Fruit fly (Drosophila melanogaster) whole organism, embryonic: Measurements from ENCODE around the gene janB.

Experiments
- B-H2 ChIP-seq: fragments of 200-800 bp; sonication (Bioruptor generic); optimal IDR thresholded peaks from 2 replicates; lab custom pipeline; 2018; ENCODE audit warnings: missing biosample characterization, mild to moderate bottlenecking, missing genetic modification characterization
- Bdp1 ChIP-seq: fragments of 200-800 bp; sonication (Bioruptor generic); optimal IDR thresholded peaks from 3 replicates; lab custom pipeline; 2016; ENCODE audit warnings: missing biosample characterization, missing genetic modification characterization
- Blimp-1 ChIP-seq: fragments of 200-800 bp; sonication (Bioruptor generic); optimal IDR thresholded peaks from 3 replicates; lab custom pipeline; 2018; ENCODE audit warnings: missing biosample characterization, missing genetic modification characterization, mild to moderate bottlenecking, moderate library complexity, missing genetic modification reagents
- CG11398 ChIP-seq: fragments of 200-800 bp; sonication (Bioruptor generic); optimal IDR thresholded peaks from 2 replicates; lab custom pipeline; 2016; ENCODE audit warnings: missing biosample characterization, missing genetic modification characterization
- CG14860 ChIP-seq: fragments of 200-800 bp; sonication (Bioruptor generic); IDR thresholded peaks from 3 replicates; pipeline ENCODE4 v1.3.6; 2022; ENCODE audit warnings: missing biosample characterization, missing genetic modification characterization; ENCODE audit not compliant: partially characterized antibody
- CG1603 ChIP-seq: fragments of 200-800 bp; sonication (Bioruptor generic); optimal IDR thresholded peaks from 2 replicates; lab custom pipeline; 2019; ENCODE audit warnings: missing biosample characterization, mild to moderate bottlenecking, missing genetic modification characterization, moderate library complexity
- CG16815 ChIP-seq: fragments of 200-800 bp; sonication (Bioruptor generic); optimal IDR thresholded peaks from 3 replicates; lab custom pipeline; 2017; ENCODE audit warnings: missing biosample characterization, mild to moderate bottlenecking, missing genetic modification characterization
- CG30403 ChIP-seq: fragments of 200-800 bp; sonication (Bioruptor generic); optimal IDR thresholded peaks from 3 replicates; lab custom pipeline; 2016; ENCODE audit warnings: missing biosample characterization, missing genetic modification characterization
- CG31224 ChIP-seq: fragments of 200-800 bp; sonication (Bioruptor generic); IDR thresholded peaks from 2 replicates; pipeline ENCODE4 v1.3.6; 2022; ENCODE audit warnings: missing biosample characterization, missing genetic modification characterization
- CG3163 ChIP-seq: fragments of 200-800 bp; sonication (Bioruptor generic); optimal IDR thresholded peaks from 3 replicates; lab custom pipeline; 2016; ENCODE audit warnings: missing biosample characterization, missing genetic modification characterization
- CG32767 ChIP-seq: fragments of 200-800 bp; sonication (Bioruptor generic); IDR thresholded peaks from 2 replicates; pipeline ENCODE4 v1.3.6; 2022; ENCODE audit warnings: missing biosample characterization, missing genetic modification characterization
- CG3281 ChIP-seq: fragments of 200-800 bp; sonication (Bioruptor generic); optimal IDR thresholded peaks from 3 replicates; lab custom pipeline; 2017; ENCODE audit warnings: missing biosample characterization, mild to moderate bottlenecking, missing genetic modification characterization
- CG34224 ChIP-seq: fragments of 200-800 bp; sonication (Bioruptor generic); IDR thresholded peaks from 3 replicates; pipeline ENCODE4 v1.3.6; 2022; ENCODE audit warnings: missing biosample characterization, missing genetic modification characterization; ENCODE audit not compliant: partially characterized antibody
- CG4404 ChIP-seq: fragments of 200-800 bp; sonication (Bioruptor generic); IDR thresholded peaks from 2 replicates; pipeline ENCODE4 v1.3.6; 2022; ENCODE audit warnings: missing biosample characterization, missing genetic modification characterization
- CG5245 ChIP-seq: fragments of 200-800 bp; sonication (Bioruptor generic); optimal IDR thresholded peaks from 3 replicates; lab custom pipeline; 2016; ENCODE audit warnings: missing biosample characterization, missing genetic modification characterization
- CG8089 ChIP-seq: fragments of 200-800 bp; sonication (Bioruptor generic); optimal IDR thresholded peaks from 3 replicates; lab custom pipeline; 2016; ENCODE audit warnings: missing biosample characterization, missing genetic modification characterization
- CG8359 ChIP-seq: fragments of 200-800 bp; sonication (Bioruptor generic); optimal IDR thresholded peaks from 2 replicates; lab custom pipeline; 2017; ENCODE audit warnings: missing biosample characterization, mild to moderate bottlenecking, missing genetic modification characterization, borderline replicate concordance
- CG8388 ChIP-seq: fragments of 200-800 bp; sonication (Bioruptor generic); optimal IDR thresholded peaks from 2 replicates; lab custom pipeline; 2019; ENCODE audit warnings: missing biosample characterization, mild to moderate bottlenecking, missing genetic modification characterization, moderate library complexity
- Chrac-16 ChIP-seq: fragments of 200-800 bp; sonication (Bioruptor generic); optimal IDR thresholded peaks from 3 replicates; lab custom pipeline; 2016; ENCODE audit warnings: missing biosample characterization, missing genetic modification characterization
- D19B ChIP-seq: fragments of 200-800 bp; sonication (Bioruptor generic); optimal IDR thresholded peaks from 2 replicates; lab custom pipeline; 2017; ENCODE audit warnings: missing biosample characterization, mild to moderate bottlenecking, missing genetic modification characterization
- Dbx ChIP-seq: fragments of 200-800 bp; sonication (Bioruptor generic); IDR thresholded peaks from 3 replicates; pipeline ENCODE4 v1.3.6; 2022; ENCODE audit warnings: missing biosample characterization, missing genetic modification characterization
- Deaf1 ChIP-seq: fragments of 200-800 bp; optimal IDR thresholded peaks from 3 replicates; lab custom pipeline; 2019; ENCODE audit warnings: missing biosample characterization, mild to moderate bottlenecking, missing genetic modification characterization, moderate library complexity
- E2f2 ChIP-seq: fragments of 200-800 bp; sonication (Bioruptor generic); IDR thresholded peaks from 2 replicates; pipeline ENCODE4 v1.3.6; 2022; ENCODE audit warnings: missing biosample characterization, missing genetic modification characterization
- MBD-R2 ChIP-seq: fragments of 200-800 bp; sonication (Bioruptor generic); IDR thresholded peaks from 2 replicates; pipeline ENCODE4 v1.3.6; 2022; ENCODE audit warnings: missing biosample characterization, missing genetic modification characterization
- MESR4 ChIP-seq: fragments of 200-800 bp; sonication (Bioruptor generic); optimal IDR thresholded peaks from 2 replicates; lab custom pipeline; 2018; ENCODE audit warnings: missing biosample characterization, mild to moderate bottlenecking, missing genetic modification characterization, moderate library complexity
- Myb ChIP-seq: fragments of 200-800 bp; sonication (Bioruptor generic); optimal IDR thresholded peaks from 2 replicates; lab custom pipeline; 2016; ENCODE audit warnings: missing biosample characterization, missing genetic modification characterization
- Sox102F ChIP-seq: fragments of 200-800 bp; sonication (Bioruptor generic); optimal IDR thresholded peaks from 2 replicates; lab custom pipeline; 2018; ENCODE audit warnings: missing biosample characterization, mild to moderate bottlenecking, missing genetic modification characterization, moderate library complexity
- Sry-β ChIP-seq: fragments of 200-800 bp; sonication (Bioruptor generic); optimal IDR thresholded peaks from 2 replicates; lab custom pipeline; 2018; ENCODE audit warnings: missing biosample characterization, mild to moderate bottlenecking, missing genetic modification characterization, moderate library complexity
- Trl ChIP-seq, 3 experiments: fragments of >200 bp in 2 of 3; fragments of 200-800 bp in 1 of 3; sonication (Bioruptor generic) in 1 of 3; optimal IDR thresholded peaks; 2 replicates in 1 of 3; 3 replicates in 2 of 3; lab custom pipeline; 2016 to 2017; ENCODE audit warnings: missing biosample characterization in 1 of 3, missing genetic modification characterization in 1 of 3
- YL-1 ChIP-seq: fragments of 200-800 bp; sonication (Bioruptor generic); optimal IDR thresholded peaks from 3 replicates; lab custom pipeline; 2017; ENCODE audit warnings: missing biosample characterization, mild to moderate bottlenecking, missing genetic modification characterization
- ab ChIP-seq: fragments of 200-800 bp; sonication (Bioruptor generic); optimal IDR thresholded peaks from 2 replicates; lab custom pipeline; 2016; ENCODE audit warnings: missing biosample characterization, missing genetic modification characterization
- amos ChIP-seq: fragments of 200-800 bp; sonication (Bioruptor generic); IDR thresholded peaks from 2 replicates; pipeline ENCODE4 v1.3.6; 2022; ENCODE audit warnings: missing biosample characterization, missing genetic modification characterization; ENCODE audit not compliant: partially characterized antibody
- ase ChIP-seq: fragments of 200-800 bp; sonication (Bioruptor generic); IDR thresholded peaks from 3 replicates; pipeline ENCODE4 v1.3.6; 2022; ENCODE audit warnings: missing biosample characterization, missing genetic modification characterization
- bbx ChIP-seq: fragments of 200-800 bp; sonication (Bioruptor generic); IDR thresholded peaks from 2 replicates; pipeline ENCODE4 v1.3.6; 2022; ENCODE audit warnings: missing biosample characterization, missing genetic modification characterization; ENCODE audit not compliant: partially characterized antibody
- crp ChIP-seq, 2 experiments: fragments of 200-800 bp; sonication (Bioruptor generic); optimal IDR thresholded peaks; 2 replicates in 1 of 2; 3 replicates in 1 of 2; lab custom pipeline; 2017; ENCODE audit warnings: missing biosample characterization in 2 of 2, missing genetic modification characterization in 2 of 2, mild to moderate bottlenecking in 1 of 2, moderate library complexity in 1 of 2
- ftz-f1 ChIP-seq: fragments of 200-800 bp; sonication (Bioruptor generic); optimal IDR thresholded peaks from 2 replicates; lab custom pipeline; 2016; ENCODE audit warnings: missing biosample characterization, missing genetic modification characterization
- fu2 ChIP-seq: fragments of 200-800 bp; sonication (Bioruptor generic); optimal IDR thresholded peaks from 2 replicates; lab custom pipeline; 2016; ENCODE audit warnings: missing biosample characterization, missing genetic modification characterization
- grn ChIP-seq: fragments of 200-800 bp; sonication (Bioruptor generic); optimal IDR thresholded peaks from 3 replicates; lab custom pipeline; 2017; ENCODE audit warnings: missing biosample characterization, missing genetic modification characterization
- kni ChIP-seq: fragments of 200-800 bp; sonication (Bioruptor generic); optimal IDR thresholded peaks from 3 replicates; lab custom pipeline; 2017; ENCODE audit warnings: mild to moderate bottlenecking, missing biosample characterization, missing genetic modification reagents, missing genetic modification characterization
- luna ChIP-seq: fragments of 200-800 bp; sonication (Bioruptor generic); optimal IDR thresholded peaks from 2 replicates; lab custom pipeline; 2016; ENCODE audit warnings: missing biosample characterization, missing genetic modification characterization
- org-1 ChIP-seq: fragments of 200-800 bp; sonication (Bioruptor generic); optimal IDR thresholded peaks from 2 replicates; lab custom pipeline; 2017; ENCODE audit warnings: missing biosample characterization, missing genetic modification characterization
- pan ChIP-seq, 4 experiments: fragments of >200 bp in 3 of 4; fragments of 200-800 bp in 1 of 4; sonication (Bioruptor generic) in 1 of 4; optimal IDR thresholded peaks in 3 of 4; IDR thresholded peaks in 1 of 4; 2 replicates each; pipeline versions ENCODE4 v1.3.6 to Lab custom; 2017 to 2022; ENCODE audit warnings: missing biosample characterization in 2 of 4, missing genetic modification characterization in 2 of 4, mixed read lengths in 1 of 4
- pho ChIP-seq: fragments of 200-800 bp; sonication (Bioruptor generic); optimal IDR thresholded peaks from 2 replicates; lab custom pipeline; 2016; ENCODE audit warnings: missing biosample characterization, missing genetic modification characterization
- pzg ChIP-seq: fragments of 200-800 bp; sonication (Bioruptor generic); optimal IDR thresholded peaks from 3 replicates; lab custom pipeline; 2018; ENCODE audit warnings: missing biosample characterization, mild to moderate bottlenecking, missing genetic modification characterization, moderate library complexity
- row ChIP-seq: fragments of 200-800 bp; sonication (Bioruptor generic); IDR thresholded peaks from 3 replicates; pipeline ENCODE4 v1.3.6; 2022; ENCODE audit warnings: missing biosample characterization, missing genetic modification characterization
- sna ChIP-seq: fragments of 200-800 bp; sonication (Bioruptor generic); IDR thresholded peaks from 2 replicates; pipeline ENCODE4 v1.3.6; 2022; ENCODE audit warnings: missing biosample characterization, missing genetic modification characterization; ENCODE audit not compliant: partially characterized antibody
- tna ChIP-seq: fragments of 200-800 bp; sonication (Bioruptor generic); IDR thresholded peaks from 2 replicates; pipeline ENCODE4 v1.3.6; 2022; ENCODE audit warnings: missing biosample characterization, missing genetic modification characterization; ENCODE audit not compliant: partially characterized antibody
- vnd ChIP-seq: fragments of 200-800 bp; sonication (Bioruptor generic); IDR thresholded peaks from 3 replicates; pipeline ENCODE4 v1.3.6; 2022; ENCODE audit warnings: missing biosample characterization, missing genetic modification characterization; ENCODE audit not compliant: partially characterized antibody
- yki ChIP-seq: fragments of >200 bp; optimal IDR thresholded peaks from 3 replicates; lab custom pipeline; 2018
- zf30C ChIP-seq: fragments of 200-800 bp; sonication (Bioruptor generic); optimal IDR thresholded peaks from 3 replicates; lab custom pipeline; 2018; ENCODE audit warnings: missing biosample characterization, mild to moderate bottlenecking, missing genetic modification characterization

Gene janB

DNA sequence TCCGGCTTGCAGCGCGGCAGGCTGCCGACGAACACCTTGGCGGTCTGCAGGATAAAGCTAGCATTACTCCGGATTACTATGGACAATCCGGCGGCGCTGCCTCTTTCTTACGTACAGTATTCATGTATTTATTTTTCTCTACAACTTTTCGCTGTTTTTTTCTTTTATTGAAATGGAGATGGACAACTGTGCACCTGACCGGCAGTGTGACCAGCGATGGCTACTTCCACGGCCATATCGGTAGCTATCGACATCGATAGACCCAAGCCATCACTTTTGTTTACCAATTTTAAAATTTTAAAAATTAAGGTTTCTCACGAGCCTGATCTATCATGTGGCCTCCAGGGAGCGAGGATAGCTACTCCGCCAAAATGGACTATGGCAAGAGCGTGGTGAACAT lies 43.5 kb downstream of the janB start, which contains the start of the genes CG7903 and Sas-6 (continued):
- TF ChIP-seq Chrac-16 (no peak), YL-1 (peak; percentile 42), vnd (peak; percentile 63), Dbx (GFP tag; lab: Robert Waterston, UW) (no peak), pzg (GFP tag; lab: Kevin White, UChicago) (peak; percentile 74), CG30403 (GFP tag; lab: Kevin White, UChicago) (peak; percentile 2), E2f2 (GFP tag; lab: Robert Waterston, UW) (peak; percentile 79), grn (GFP tag; lab: Kevin White, UChicago) (no peak), row (GFP tag; lab: Robert Waterston, UW) (peak; percentile 32; the same call in 1 of the 3 replicates), Bdp1 (GFP tag; lab: Kevin White, UChicago) (no peak), luna (GFP tag; lab: Kevin White, UChicago) (no peak), CG1603 (tag; lab: Kevin White, UChicago) (peak; percentile 31), CG34224 (GFP tag; lab: Robert Waterston, UW) (peak; percentile 76), MESR4 (GFP tag; lab: Kevin White, UChicago) (peak; percentile 71), yki (lab: Kevin White, UChicago) (no peak), D19B (GFP tag; lab: Kevin White, UChicago) (no peak), pan (optimal IDR thresholded peaks at IDR 0.05; lab: Kevin White, UChicago) (no peak), pan (GFP tag; optimal IDR thresholded peaks at IDR 0.05 in 1 of 2, IDR thresholded peaks at IDR 0.05 in 1 of 2) (no peak), kni (GFP tag; lab: Kevin White, UChicago) (no peak), Trl (optimal IDR thresholded peaks at IDR 0.05; lab: Kevin White, UChicago) (no peak), Trl (GFP tag; optimal IDR thresholded peaks at IDR 0.05; lab: Kevin White, UChicago) (peak; percentile 9), CG3281 (GFP tag; lab: Kevin White, UChicago) (no peak), CG8359 (no peak), sna (GFP tag; lab: Robert Waterston, UW) (peak; percentile 60), amos (GFP tag; lab: Robert Waterston, UW) (peak; percentile 78), fu2 (no peak), bbx (GFP tag; lab: Robert Waterston, UW) (peak; percentile 77), Sry-β (GFP tag; lab: Kevin White, UChicago) (no peak), CG14860 (GFP tag; lab: Robert Waterston, UW) (peak; percentile 61), Myb (peak; percentile 62)

DNA sequence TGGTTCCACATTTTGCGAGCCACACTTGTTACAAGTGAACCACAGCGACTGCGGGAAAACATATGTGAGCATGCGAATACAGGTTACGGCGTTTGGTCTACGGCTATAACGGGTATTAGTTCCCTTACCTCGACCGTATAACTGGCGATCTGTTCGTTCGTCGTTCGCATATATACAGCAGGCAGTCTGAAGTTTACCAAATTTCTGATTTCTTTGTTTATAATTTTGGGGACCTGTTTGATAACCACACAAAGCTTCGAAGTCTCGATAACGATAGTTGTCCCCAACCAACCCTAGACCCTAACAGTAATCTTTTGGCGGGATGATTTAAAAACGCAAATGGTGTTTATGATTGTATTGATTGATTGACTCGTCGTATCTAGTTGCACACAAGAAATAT lies 45.4 kb downstream of the janB start, which contains the start of gene Acph-1:
Acph-1 (minus strand) TSS at position 278 of the 400 bp plus-strand sequence.
- TF ChIP-seq CG16815 = no peak
- TF ChIP-seq CG5245 (GFP tag; lab: Kevin White, UChicago) = no peak
- TF ChIP-seq ab (GFP tag; lab: Kevin White, UChicago) = no peak
- no peak for TF ChIP-seq CG32767 (GFP tag; lab: Robert Waterston, UW)
- TF ChIP-seq zf30C (GFP tag; lab: Kevin White, UChicago) = no peak
- TF ChIP-seq CG8388 (GFP tag; lab: Kevin White, UChicago) = no peak
- TF ChIP-seq Blimp-1 = no peak
- TF ChIP-seq CG4404 (GFP tag; lab: Robert Waterston, UW) = no peak
- TF ChIP-seq ase (GFP tag; lab: Robert Waterston, UW) = no peak
- no peak for TF ChIP-seq B-H2
- no peak for TF ChIP-seq CG8089 (GFP tag; lab: Kevin White, UChicago)
- no peak for TF ChIP-seq tna
- no peak for TF ChIP-seq CG31224 (GFP tag; lab: Robert Waterston, UW)
- TF ChIP-seq ftz-f1 = no peak
- TF ChIP-seq pho (GFP tag; lab: Kevin White, UChicago) = no peak
- TF ChIP-seq crp (GFP tag; optimal IDR thresholded peaks at IDR 0.05; lab: Kevin White, UChicago) = peak in 1 of 2 experiments; percentile 21
- no peak for TF ChIP-seq Deaf1 (tag; lab: Kevin White, UChicago)
- no peak for TF ChIP-seq CG3163
- TF ChIP-seq MBD-R2 (GFP tag; lab: Robert Waterston, UW) = peak; percentile 41
- TF ChIP-seq MESR4 (GFP tag; lab: Kevin White, UChicago) = peak; percentile 62
- no peak for TF ChIP-seq Sox102F (GFP tag; lab: Kevin White, UChicago)
- no peak for TF ChIP-seq org-1 (GFP tag; lab: Kevin White, UChicago)
- TF ChIP-seq CG11398 = no peak
